Worm (Caenorhabditis elegans) whole organism, late embryonic: ENCODE measurements around the gene Y57E12B.1.

Experiments used
- F13H6.1 ChIP-seq: sonication (generic microtip); optimal IDR thresholded peaks from 2 replicates; lab custom pipeline; 2016; ENCODE audit warnings: missing genetic modification characterization, missing compliant biosample characterization
- Y22D7AL.16 ChIP-seq: sonication (generic microtip); optimal IDR thresholded peaks from 2 replicates; lab custom pipeline; 2016; ENCODE audit warnings: missing genetic modification characterization, missing compliant biosample characterization
- pag-3 ChIP-seq: sonication (generic microtip); optimal IDR thresholded peaks from 2 replicates; lab custom pipeline; 2016; ENCODE audit warnings: missing compliant biosample characterization, missing genetic modification characterization, borderline replicate concordance
- tbx-7 ChIP-seq: sonication (generic microtip); optimal IDR thresholded peaks from 2 replicates; lab custom pipeline; 2016; ENCODE audit warnings: missing genotype, missing genetic modification characterization, missing compliant biosample characterization

- TF ChIP-seq pag-3 (no peak), F13H6.1 (tag; lab: Kevin White, UChicago) (no peak), Y22D7AL.16 (tag; lab: Kevin White, UChicago) (no peak), tbx-7 (no peak)
Measured at ce11 chrV:6919251-6919650, 29.1 kb upstream of the Y57E12B.1 start.
